Worm (Caenorhabditis elegans): ENCODE results near the gene C55C3.73.

The C55C3.73 gene

DNA sequence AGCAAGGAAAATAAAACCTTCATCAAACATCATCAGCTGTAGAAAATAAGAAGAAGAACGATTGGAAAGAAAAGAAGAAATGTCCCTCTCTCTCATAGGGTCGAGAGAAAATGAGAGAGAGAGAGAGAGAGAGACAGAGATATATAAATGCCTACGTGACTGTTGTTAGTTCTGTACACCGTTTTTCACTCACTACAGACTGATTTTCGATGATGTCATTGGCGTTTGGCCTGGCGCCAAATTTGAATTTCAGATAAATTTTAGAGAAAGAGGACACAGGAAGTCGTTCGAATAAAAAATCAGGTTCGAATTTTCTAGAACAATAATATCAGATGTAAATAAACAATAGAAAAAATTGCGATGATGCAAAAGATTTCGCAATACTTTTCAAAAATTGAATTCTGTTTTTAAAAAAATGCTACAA lies 47.3 kb downstream of the C55C3.73 start:
- TF ChIP-seq ztf-1 (GFP tag; conservative IDR thresholded peaks at IDR 0.05) (no peak), blmp-1 (tag; optimal IDR thresholded peaks at IDR 0.05; ENCODE audit: insufficient read depth) (peak; percentile 53), unc-39 (tag; optimal IDR thresholded peaks at IDR 0.05) (no peak), mdl-1 (tag; optimal IDR thresholded peaks at IDR 0.05) (no peak), nhr-129 (tag; optimal IDR thresholded peaks at IDR 0.05) (peak; percentile 82), alr-1 (tag; optimal IDR thresholded peaks at IDR 0.05) (no peak), gmeb-1 (tag; optimal IDR thresholded peaks at IDR 0.05) (peak; percentile 80), lin-11 (tag; optimal IDR thresholded peaks at IDR 0.05) (no peak), sma-3 (GFP tag; optimal IDR thresholded peaks at IDR 0.05) (peak; percentile 69), nhr-12 (tag; optimal IDR thresholded peaks at IDR 0.05) (no peak), zag-1 (tag; optimal IDR thresholded peaks at IDR 0.05) (no peak), ceh-82 (tag; optimal IDR thresholded peaks at IDR 0.05) (no peak), ztf-4 (tag; optimal IDR thresholded peaks at IDR 0.05) (peak; percentile 85), nhr-77 (tag; optimal IDR thresholded peaks at IDR 0.05) (no peak), ZK546.5 (tag; optimal IDR thresholded peaks at IDR 0.05) (no peak), Y55F3AM.14 (GFP tag; optimal IDR thresholded peaks at IDR 0.05) (no peak), lin-13 (GFP tag; optimal IDR thresholded peaks at IDR 0.05) (peak; percentile 62), snpc-4 (tag; optimal IDR thresholded peaks at IDR 0.05) (no peak), skn-1 (tag; optimal IDR thresholded peaks at IDR 0.05) (peak; percentile 92), unc-62 (GFP tag; optimal IDR thresholded peaks at IDR 0.05) (no peak), sem-4 (tag; optimal IDR thresholded peaks at IDR 0.05) (peak; percentile 41), dmd-4 (tag; optimal IDR thresholded peaks at IDR 0.05) (no peak), crh-2 (tag; optimal IDR thresholded peaks at IDR 0.05) (peak; percentile 77), mbf-1 (tag; optimal IDR thresholded peaks at IDR 0.05) (no peak), nhr-25 (tag; optimal IDR thresholded peaks at IDR 0.05) (peak; percentile 91), R02D3.7 (tag; optimal IDR thresholded peaks at IDR 0.05) (no peak), elt-3 (tag; optimal IDR thresholded peaks at IDR 0.05) (no peak), ztf-11 (tag; optimal IDR thresholded peaks at IDR 0.05) (no peak), sma-9 (GFP tag; optimal IDR thresholded peaks at IDR 0.05) (peak; percentile 91), sma-9 (tag; optimal IDR thresholded peaks at IDR 0.05) (no peak), egl-27 (tag; optimal IDR thresholded peaks at IDR 0.05) (peak; percentile 45), fos-1 (tag; optimal IDR thresholded peaks at IDR 0.05) (peak; percentile 61), peb-1 (tag; optimal IDR thresholded peaks at IDR 0.05) (no peak), C34F6.9 (tag; optimal IDR thresholded peaks at IDR 0.05) (peak; percentile 73), nhr-11 (tag; optimal IDR thresholded peaks at IDR 0.05) (no peak), F13H6.1 (tag; optimal IDR thresholded peaks at IDR 0.05) (peak; percentile 56), nhr-10 (tag; optimal IDR thresholded peaks at IDR 0.05) (no peak), lsy-2 (tag; optimal IDR thresholded peaks at IDR 0.05) (peak in 1 of 2 experiments; percentile 73), ceh-16 (tag; optimal IDR thresholded peaks at IDR 0.05) (no peak), nhr-6 (tag; optimal IDR thresholded peaks at IDR 0.05) (peak; percentile 77), unc-55 (GFP tag; optimal IDR thresholded peaks at IDR 0.05) (no peak), nhr-21 (tag; optimal IDR thresholded peaks at IDR 0.05) (peak; percentile 72), nhr-23 (tag; optimal IDR thresholded peaks at IDR 0.05) (no peak), aly-2 (tag; optimal IDR thresholded peaks at IDR 0.05) (no peak), elt-1 (tag; optimal IDR thresholded peaks at IDR 0.05) (no peak), ama-1 (optimal IDR thresholded peaks at IDR 0.05) (no peak), nhr-237 (tag; optimal IDR thresholded peaks at IDR 0.05) (no peak), lin-39 (tag; optimal IDR thresholded peaks at IDR 0.05) (no peak), mab-5 (tag; optimal IDR thresholded peaks at IDR 0.05) (no peak)

Data from whole organism, L2 larva.